Fruit fly (Drosophila melanogaster) S2 (cell line): ENCODE results near the gene axed.
A peak's percentile ranks its signal among the peaks of the same experiment; 100 is the strongest.

Source experiments
- CG8478 ChIP-seq: fragments of >200 bp; optimal IDR thresholded peaks from 2 replicates; lab custom pipeline; 2018
- CTCF ChIP-seq, 2 experiments: fragments of >200 bp; optimal IDR thresholded peaks; 2 replicates each; lab custom pipeline; 2018

dm6 chr3L:6605925-6606324 is 3.2 kb upstream of the axed start, which contains the start of gene zpg:
- TF ChIP-seq CG8478 (lab: Kevin White, UChicago), result no peak
- TF ChIP-seq CTCF (optimal IDR thresholded peaks at IDR 0.05; lab: Kevin White, UChicago), result peak; percentile 43 to 53
